Fruit fly (Drosophila melanogaster) whole organism: ENCODE data around the gene CG3032.

Experiments
- CG8478 ChIP-seq: fragments of >200 bp; optimal IDR thresholded peaks from 2 replicates; lab custom pipeline; 2018; ENCODE audit warnings: inconsistent platforms
- Dll ChIP-seq: fragments of >200 bp; optimal IDR thresholded peaks from 2 replicates; lab custom pipeline; 2017
- EcR ChIP-seq, 2 experiments: fragments of >200 bp; optimal IDR thresholded peaks; 2 replicates each; lab custom pipeline; 2017; ENCODE audit warnings: missing biosample characterization in 2 of 2, missing genetic modification characterization in 2 of 2, missing genetic modification reagents in 2 of 2
- pan ChIP-seq: fragments of >200 bp; optimal IDR thresholded peaks from 2 replicates; lab custom pipeline; 2017
- psq ChIP-seq: fragments of >200 bp; optimal IDR thresholded peaks from 2 replicates; lab custom pipeline; 2017
- usp ChIP-seq: fragments of >200 bp; optimal IDR thresholded peaks from 2 replicates; lab custom pipeline; 2017; ENCODE audit warnings: missing biosample characterization, missing genetic modification characterization, mixed read lengths

DNA sequence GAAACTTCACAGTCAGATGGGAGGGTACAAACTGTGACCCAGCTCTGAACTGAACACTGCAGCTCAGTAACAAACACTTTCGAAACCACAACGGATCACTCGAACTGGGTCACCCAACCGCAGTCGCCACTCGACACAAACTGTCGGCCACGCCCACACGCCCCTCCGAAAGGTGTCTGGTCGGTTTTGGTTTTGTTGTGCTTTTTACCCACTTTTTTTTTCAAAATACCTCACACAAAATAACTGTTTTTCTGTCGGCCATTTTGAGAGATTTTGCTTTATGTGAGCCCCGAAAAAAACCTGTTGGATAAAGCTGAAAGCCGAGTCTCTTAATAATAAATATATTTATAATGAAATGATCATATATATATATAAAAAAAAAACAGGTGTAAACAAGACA, 22.4 kb downstream of the CG3032 start, which contains the start of gene ogre:
- no peak for TF ChIP-seq Dll
- TF ChIP-seq psq = no peak
- TF ChIP-seq usp (GFP tag; lab: Kevin White, UChicago) = no peak
- TF ChIP-seq CG8478 (lab: Kevin White, UChicago) = no peak
- no peak for TF ChIP-seq pan
- TF ChIP-seq EcR (GFP tag; optimal IDR thresholded peaks at IDR 0.05; lab: Kevin White, UChicago) = no peak
